Worm (Caenorhabditis elegans) whole organism, L1 larva: ENCODE measurements around the gene srh-187.

ENCODE experiments used
- ces-1 ChIP-seq: fragments of 150-350 bp; optimal IDR thresholded peaks from 2 replicates; lab custom pipeline; 2014; ENCODE audit warnings: missing biosample characterization, missing genetic modification reagents, missing genetic modification characterization
- lin-39 ChIP-seq: fragments of 150-350 bp; optimal IDR thresholded peaks from 2 replicates; lab custom pipeline; 2014; ENCODE audit warnings: missing biosample characterization, missing genetic modification reagents, missing genetic modification characterization
- lir-3 ChIP-seq: sonication (generic microtip); optimal IDR thresholded peaks from 2 replicates; lab custom pipeline; 2016; ENCODE audit warnings: mild to moderate bottlenecking, missing genetic modification characterization, moderate library complexity, missing compliant biosample characterization; ENCODE audit not compliant: poor library complexity
- nhr-11 ChIP-seq: fragments of 150-350 bp; optimal IDR thresholded peaks from 2 replicates; lab custom pipeline; 2014; ENCODE audit warnings: missing biosample characterization, missing genetic modification characterization
- skn-1 ChIP-seq: fragments of 150-350 bp; optimal IDR thresholded peaks from 2 replicates; lab custom pipeline; 2014; ENCODE audit warnings: missing biosample characterization, missing genetic modification characterization
- ztf-11 ChIP-seq, 2 experiments: sonication (generic microtip); optimal IDR thresholded peaks; 2 replicates each; lab custom pipeline; 2016 to 2017; ENCODE audit warnings: missing genetic modification characterization in 2 of 2, missing biosample characterization in 1 of 2, missing compliant biosample characterization in 1 of 2

ce11 chrV:7353602-7354001 lies 13.9 kb upstream of the srh-187 start:
- TF ChIP-seq nhr-11 (tag; lab: Kevin White, UChicago) (no peak), ces-1 (GFP tag; lab: Kevin White, UChicago) (no peak), ztf-11 (tag; optimal IDR thresholded peaks at IDR 0.05; lab: Kevin White, UChicago) (no peak), lin-39 (tag; lab: Kevin White, UChicago) (no peak), skn-1 (tag; lab: Kevin White, UChicago) (no peak), lir-3 (tag; lab: Kevin White, UChicago) (no peak)
